Worm (Caenorhabditis elegans) whole organism, young adult: ENCODE results near the gene C23F12.9.

Experiments
- B0019.2 ChIP-seq: fragments of 200-800 bp; sonication (Bioruptor generic); conservative IDR thresholded peaks from 2 replicates; pipeline ENCODE4 v1.3.6; 2022; ENCODE audit warnings: missing genetic modification reagents, missing genetic modification characterization, missing compliant biosample characterization
- C17E4.6 ChIP-seq: fragments of 200-800 bp; sonication (Bioruptor generic); IDR thresholded peaks from 2 replicates; pipeline ENCODE4 v1.3.6; 2022; ENCODE audit warnings: missing genetic modification reagents, missing genetic modification characterization, missing compliant biosample characterization
- F37B4.10 ChIP-seq: fragments of 200-800 bp; sonication (Bioruptor generic); IDR thresholded peaks from 2 replicates; pipeline ENCODE4 v1.3.6; 2022; ENCODE audit warnings: missing genetic modification characterization, missing compliant biosample characterization
- F49E8.2 ChIP-seq: sonication (generic microtip); optimal IDR thresholded peaks from 3 replicates; lab custom pipeline; 2017; ENCODE audit warnings: missing genetic modification characterization, mild to moderate bottlenecking, missing compliant biosample characterization, antibody characterized with exemption, moderate library complexity; ENCODE audit not compliant: insufficient read depth
- F57A8.1 ChIP-seq: fragments of 200-800 bp; sonication (Bioruptor generic); optimal IDR thresholded peaks from 2 replicates; lab custom pipeline; 2018; ENCODE audit warnings: mild to moderate bottlenecking, missing genetic modification characterization, moderate library complexity, missing compliant biosample characterization
- F57C9.4 ChIP-seq: sonication (generic microtip); optimal IDR thresholded peaks from 2 replicates; lab custom pipeline; 2017; ENCODE audit warnings: mild to moderate bottlenecking, missing genetic modification characterization, missing compliant biosample characterization
- K11D2.4 ChIP-seq: fragments of 200-800 bp; sonication (Bioruptor generic); IDR thresholded peaks from 2 replicates; pipeline ENCODE4 v1.3.6; 2022; ENCODE audit warnings: missing genetic modification reagents, missing genetic modification characterization, missing compliant biosample characterization
- T26A5.8 ChIP-seq: sonication (generic microtip); optimal IDR thresholded peaks from 2 replicates; lab custom pipeline; 2016; ENCODE audit warnings: missing genetic modification characterization, missing compliant biosample characterization
- Y53G8AR.9 ChIP-seq: fragments of 200-800 bp; sonication (Bioruptor generic); conservative IDR thresholded peaks from 2 replicates; pipeline ENCODE4 v1.3.6; 2022; ENCODE audit warnings: missing genetic modification reagents, missing genetic modification characterization, missing compliant biosample characterization
- Y67H2A.10 ChIP-seq: fragments of 200-800 bp; sonication (Bioruptor generic); conservative IDR thresholded peaks from 2 replicates; pipeline ENCODE4 v1.3.6; 2022; ENCODE audit warnings: missing genetic modification reagents, missing genetic modification characterization, missing compliant biosample characterization
- ZK185.1 ChIP-seq: sonication (generic microtip); optimal IDR thresholded peaks from 2 replicates; lab custom pipeline; 2016; ENCODE audit warnings: mild to moderate bottlenecking, missing genetic modification characterization, missing compliant biosample characterization; ENCODE audit not compliant: poor library complexity, severe bottlenecking
- aptf-2 ChIP-seq: fragments of 200-800 bp; sonication (Bioruptor generic); conservative IDR thresholded peaks from 2 replicates; pipeline ENCODE4 v1.3.6; 2022; ENCODE audit warnings: missing genetic modification reagents, missing genetic modification characterization, missing compliant biosample characterization
- attf-3 ChIP-seq: fragments of 200-800 bp; sonication (Bioruptor generic); conservative IDR thresholded peaks from 2 replicates; pipeline ENCODE4 v1.3.6; 2022; ENCODE audit warnings: missing genetic modification reagents, missing genetic modification characterization, missing compliant biosample characterization
- ccch-3 ChIP-seq: fragments of 200-800 bp; sonication (Bioruptor generic); optimal IDR thresholded peaks from 2 replicates; lab custom pipeline; 2018; ENCODE audit warnings: mild to moderate bottlenecking, missing genetic modification characterization, missing compliant biosample characterization
- ceh-100 ChIP-seq: fragments of 200-800 bp; sonication (Bioruptor generic); IDR thresholded peaks from 2 replicates; pipeline ENCODE4 v1.3.6; 2022; ENCODE audit warnings: missing genetic modification reagents, missing genetic modification characterization, missing compliant biosample characterization
- ceh-27 ChIP-seq: fragments of 200-800 bp; sonication (Bioruptor generic); optimal IDR thresholded peaks from 2 replicates; lab custom pipeline; 2018; ENCODE audit warnings: mild to moderate bottlenecking, missing genetic modification characterization, moderate library complexity, missing compliant biosample characterization
- ceh-79 ChIP-seq: sonication (generic microtip); optimal IDR thresholded peaks from 2 replicates; lab custom pipeline; 2017; ENCODE audit warnings: mild to moderate bottlenecking, missing genetic modification characterization, missing compliant biosample characterization
- hlh-26 ChIP-seq: fragments of 200-800 bp; sonication (Bioruptor generic); conservative IDR thresholded peaks from 2 replicates; pipeline ENCODE4 v1.3.6; 2022; ENCODE audit warnings: missing genetic modification reagents, missing genetic modification characterization, missing compliant biosample characterization
- hrde-1 ChIP-seq: sonication (generic microtip); optimal IDR thresholded peaks from 2 replicates; lab custom pipeline; 2016; ENCODE audit warnings: missing genetic modification characterization, mild to moderate bottlenecking, missing compliant biosample characterization, moderate library complexity, missing genotype, missing genetic modification reagents, borderline replicate concordance
- lin-26 ChIP-seq: fragments of 200-800 bp; sonication (Bioruptor generic); IDR thresholded peaks from 2 replicates; pipeline ENCODE4 v1.3.6; 2022; ENCODE audit warnings: missing genetic modification reagents, missing genetic modification characterization, missing compliant biosample characterization
- mcd-1 ChIP-seq: fragments of 200-800 bp; sonication (Bioruptor generic); IDR thresholded peaks from 2 replicates; pipeline ENCODE4 v1.3.6; 2022; ENCODE audit warnings: missing genetic modification reagents, missing genetic modification characterization, missing compliant biosample characterization
- mxl-1 ChIP-seq: sonication (generic microtip); optimal IDR thresholded peaks from 2 replicates; lab custom pipeline; 2016; ENCODE audit warnings: missing genetic modification characterization, missing compliant biosample characterization
- nfya-1 ChIP-seq: sonication (generic microtip); optimal IDR thresholded peaks from 2 replicates; lab custom pipeline; 2017; ENCODE audit warnings: antibody characterized with exemption, missing compliant biosample characterization, missing genetic modification characterization, borderline replicate concordance; ENCODE audit not compliant: insufficient read depth
- nfya-2 ChIP-seq: fragments of 200-800 bp; sonication (Bioruptor generic); IDR thresholded peaks from 2 replicates; pipeline ENCODE4 v1.3.6; 2022; ENCODE audit warnings: missing genetic modification reagents, missing genetic modification characterization, missing compliant biosample characterization
- nhr-179 ChIP-seq: sonication (generic microtip); optimal IDR thresholded peaks from 2 replicates; lab custom pipeline; 2016; ENCODE audit warnings: mild to moderate bottlenecking, missing genetic modification characterization, missing compliant biosample characterization
- pha-4 ChIP-seq: fragments of 150-350 bp; sonication (generic microtip); optimal IDR thresholded peaks from 2 replicates; lab custom pipeline; 2014; ENCODE audit warnings: missing biosample characterization, missing genetic modification reagents, missing genetic modification characterization
- snpc-1.3 ChIP-seq: sonication (generic microtip); optimal IDR thresholded peaks from 2 replicates; lab custom pipeline; 2017; ENCODE audit warnings: missing genetic modification characterization, mild to moderate bottlenecking, missing compliant biosample characterization, antibody characterized with exemption, moderate library complexity, missing genotype, missing genetic modification reagents; ENCODE audit not compliant: insufficient read depth
- snpc-4 ChIP-seq, 5 experiments: fragments of 150-350 bp in 1 of 5; sonication (generic microtip) in 4 of 5; optimal IDR thresholded peaks; 2 replicates each; lab custom pipeline; 2014 to 2018; ENCODE audit warnings: missing genetic modification characterization in 5 of 5, missing biosample characterization in 3 of 5, antibody characterized with exemption in 2 of 5, mild to moderate bottlenecking in 2 of 5, missing compliant biosample characterization in 2 of 5, missing genotype in 2 of 5, moderate library complexity in 2 of 5, missing genetic modification reagents in 1 of 5
- somi-1 ChIP-seq: fragments of 200-800 bp; sonication (Bioruptor generic); optimal IDR thresholded peaks from 2 replicates; lab custom pipeline; 2018; ENCODE audit warnings: mild to moderate bottlenecking, missing genetic modification characterization, missing compliant biosample characterization
- tbx-9 ChIP-seq: sonication (generic microtip); optimal IDR thresholded peaks from 2 replicates; lab custom pipeline; 2016; ENCODE audit warnings: borderline replicate concordance, missing genetic modification characterization, inconsistent platforms, missing compliant biosample characterization
- xnd-1 ChIP-seq: sonication (generic microtip); optimal IDR thresholded peaks from 2 replicates; lab custom pipeline; 2016; ENCODE audit warnings: missing genotype, missing genetic modification reagents, missing genetic modification characterization, missing compliant biosample characterization
- ztf-22 ChIP-seq: fragments of 200-800 bp; sonication (Bioruptor generic); optimal IDR thresholded peaks from 2 replicates; lab custom pipeline; 2018; ENCODE audit warnings: mild to moderate bottlenecking, missing genetic modification characterization, moderate library complexity, missing compliant biosample characterization
- ztf-25 ChIP-seq: fragments of 200-800 bp; sonication (Bioruptor generic); IDR thresholded peaks from 2 replicates; pipeline ENCODE4 v1.3.6; 2022; ENCODE audit warnings: missing genetic modification reagents, missing genetic modification characterization, missing compliant biosample characterization
- ztf-3 ChIP-seq: fragments of 200-800 bp; sonication (Bioruptor generic); optimal IDR thresholded peaks from 2 replicates; lab custom pipeline; 2018; ENCODE audit warnings: mild to moderate bottlenecking, missing genetic modification characterization, missing compliant biosample characterization
- ztf-6 ChIP-seq: fragments of 200-800 bp; sonication (Bioruptor generic); IDR thresholded peaks from 2 replicates; pipeline ENCODE4 v1.3.6; 2022; ENCODE audit warnings: missing genetic modification reagents, missing genetic modification characterization, missing compliant biosample characterization

The C23F12.9 gene

ce11 chrX:9387041-9387440 is 6.8 kb upstream of the C23F12.9 start, which contains the start of gene C23F12.4:
Gene C23F12.4 (plus strand): TSS chrX:9387341.
- TF ChIP-seq ztf-6 (GFP tag; lab: Robert Waterston, UW) (no peak), nfya-2 (GFP tag; lab: Robert Waterston, UW) (no peak), snpc-4 (GFP tag; optimal IDR thresholded peaks at IDR 0.05; lab: Kevin White, UChicago) (no peak), snpc-4 (tag; optimal IDR thresholded peaks at IDR 0.05; lab: Kevin White, UChicago) (no peak), ceh-27 (GFP tag; lab: Kevin White, UChicago) (no peak), F37B4.10 (no peak), xnd-1 (tag; lab: Kevin White, UChicago) (no peak), B0019.2 (GFP tag; lab: Robert Waterston, UW) (no peak), mcd-1 (GFP tag; lab: Robert Waterston, UW) (no peak), F57C9.4 (tag; lab: Kevin White, UChicago) (no peak), ZK185.1 (tag; lab: Kevin White, UChicago) (no peak)

- TF ChIP-seq hrde-1 (tag; lab: Kevin White, UChicago) (no peak), pha-4 (tag; lab: Kevin White, UChicago) (no peak), nfya-1 (tag; lab: Kevin White, UChicago) (no peak), hlh-26 (GFP tag; lab: Robert Waterston, UW) (no peak), F57C9.4 (tag; lab: Kevin White, UChicago) (no peak), F57A8.1 (no peak)
These were observed 5.2 kb upstream of the C23F12.9 start for ce11 chrX:9388686-9389085.

- TF ChIP-seq C17E4.6: no peak
- TF ChIP-seq ceh-100 (GFP tag; lab: Robert Waterston, UW): no peak
- no peak for TF ChIP-seq tbx-9 (tag; lab: Kevin White, UChicago)
- TF ChIP-seq, all 124 proteins: peak for 0
These were observed 2.5 kb upstream of the C23F12.9 start, which contains the start of gene C23F12.3 for ce11 chrX:9391345-9391744. Gene C23F12.3 (plus strand): TSS chrX:9391645.

ce11 chrX:9397401-9397800 is 3.6 kb downstream of the C23F12.9 start, which contains the start of gene fln-2:
Gene fln-2 (plus strand): TSS chrX:9397701.
- TF ChIP-seq Y67H2A.10 (GFP tag; lab: Robert Waterston, UW): no peak
- no peak for TF ChIP-seq K11D2.4
- no peak for TF ChIP-seq mcd-1 (GFP tag; lab: Robert Waterston, UW)
- TF ChIP-seq mxl-1 (tag; lab: Kevin White, UChicago): no peak
- TF ChIP-seq Y53G8AR.9 (GFP tag; lab: Robert Waterston, UW): no peak
- no peak for TF ChIP-seq ztf-25 (GFP tag; lab: Robert Waterston, UW)
- no peak for TF ChIP-seq ztf-22 (GFP tag; lab: Kevin White, UChicago)
- TF ChIP-seq lin-26 (GFP tag; lab: Robert Waterston, UW): no peak
- TF ChIP-seq nhr-179: no peak
- no peak for TF ChIP-seq somi-1 (GFP tag; lab: Kevin White, UChicago)
- TF ChIP-seq attf-3 (GFP tag; lab: Robert Waterston, UW): no peak
- TF ChIP-seq snpc-1.3 (tag; lab: Kevin White, UChicago): no peak
- no peak for TF ChIP-seq ceh-79
- no peak for TF ChIP-seq F49E8.2
- TF ChIP-seq T26A5.8 (tag; lab: Kevin White, UChicago): no peak
- TF ChIP-seq ccch-3 (GFP tag; lab: Kevin White, UChicago): no peak
- no peak for TF ChIP-seq aptf-2 (GFP tag; lab: Robert Waterston, UW)
- TF ChIP-seq ztf-3 (GFP tag; lab: Kevin White, UChicago): no peak
